Worm (Caenorhabditis elegans) whole organism, late embryonic: ENCODE results near the gene Y43B11AL.1.
A peak's percentile ranks its signal among the peaks of the same experiment; 100 is the strongest.

Experiments used
- C08G9.2 ChIP-seq: sonication (generic microtip); optimal IDR thresholded peaks from 2 replicates; lab custom pipeline; 2016; ENCODE audit warnings: mild to moderate bottlenecking, missing genetic modification characterization, moderate library complexity, missing compliant biosample characterization
- C38D4.7 ChIP-seq: fragments of 200-800 bp; sonication (Bioruptor generic); optimal IDR thresholded peaks from 2 replicates; lab custom pipeline; 2018; ENCODE audit warnings: mild to moderate bottlenecking, missing genetic modification characterization, moderate library complexity, missing compliant biosample characterization
- F13H6.1 ChIP-seq: sonication (generic microtip); optimal IDR thresholded peaks from 2 replicates; lab custom pipeline; 2016; ENCODE audit warnings: missing genetic modification characterization, missing compliant biosample characterization
- K09A11.1 ChIP-seq: sonication (generic microtip); optimal IDR thresholded peaks from 2 replicates; lab custom pipeline; 2017; ENCODE audit warnings: antibody characterized with exemption, mild to moderate bottlenecking, missing genetic modification characterization, missing compliant biosample characterization; ENCODE audit not compliant: insufficient read depth
- Y22D7AL.16 ChIP-seq: sonication (generic microtip); optimal IDR thresholded peaks from 2 replicates; lab custom pipeline; 2016; ENCODE audit warnings: missing genetic modification characterization, missing compliant biosample characterization
- ama-1 ChIP-seq: fragments of 150-350 bp; optimal IDR thresholded peaks from 2 replicates; lab custom pipeline; 2014
- ceh-19 ChIP-seq: fragments of 200-800 bp; sonication (Bioruptor generic); optimal IDR thresholded peaks from 2 replicates; lab custom pipeline; 2018; ENCODE audit warnings: mild to moderate bottlenecking, missing genetic modification characterization, missing compliant biosample characterization
- ceh-2 ChIP-seq: sonication (generic microtip); optimal IDR thresholded peaks from 2 replicates; lab custom pipeline; 2016; ENCODE audit warnings: missing genotype, missing genetic modification characterization, missing compliant biosample characterization
- ceh-24 ChIP-seq: sonication (generic microtip); optimal IDR thresholded peaks from 2 replicates; lab custom pipeline; 2016; ENCODE audit warnings: mild to moderate bottlenecking, missing genetic modification characterization, missing compliant biosample characterization
- ceh-30 ChIP-seq: fragments of 150-350 bp; optimal IDR thresholded peaks from 2 replicates; lab custom pipeline; 2014; ENCODE audit warnings: missing biosample characterization, missing genetic modification characterization
- ceh-34 ChIP-seq: sonication (generic microtip); optimal IDR thresholded peaks from 2 replicates; lab custom pipeline; 2016; ENCODE audit warnings: mild to moderate bottlenecking, missing genetic modification characterization, missing compliant biosample characterization
- ceh-45 ChIP-seq: fragments of 200-800 bp; sonication (Bioruptor generic); IDR thresholded peaks from 2 replicates; pipeline ENCODE4 v1.3.6; 2022; ENCODE audit warnings: missing genetic modification reagents, missing genetic modification characterization, missing compliant biosample characterization
- ceh-48 ChIP-seq: sonication (generic microtip); optimal IDR thresholded peaks from 2 replicates; lab custom pipeline; 2016; ENCODE audit warnings: missing genetic modification characterization, inconsistent platforms, missing compliant biosample characterization
- che-1 ChIP-seq: sonication (generic microtip); optimal IDR thresholded peaks from 2 replicates; lab custom pipeline; 2016; ENCODE audit warnings: mild to moderate bottlenecking, missing genetic modification characterization, missing compliant biosample characterization
- dmd-4 ChIP-seq: sonication (generic microtip); optimal IDR thresholded peaks from 2 replicates; lab custom pipeline; 2016; ENCODE audit warnings: borderline replicate concordance, missing genetic modification characterization, missing compliant biosample characterization
- dve-1 ChIP-seq: sonication (generic microtip); optimal IDR thresholded peaks from 2 replicates; lab custom pipeline; 2017; ENCODE audit warnings: antibody characterized with exemption, mild to moderate bottlenecking, missing genetic modification characterization, missing compliant biosample characterization
- elt-2 ChIP-seq: sonication (generic microtip); optimal IDR thresholded peaks from 2 replicates; lab custom pipeline; 2016; ENCODE audit warnings: missing genetic modification reagents, missing genetic modification characterization, missing compliant biosample characterization
- elt-4 ChIP-seq: sonication (generic microtip); optimal IDR thresholded peaks from 2 replicates; lab custom pipeline; 2016; ENCODE audit warnings: missing genetic modification characterization, missing compliant biosample characterization
- eyg-1 ChIP-seq: sonication (generic microtip); optimal IDR thresholded peaks from 2 replicates; lab custom pipeline; 2016; ENCODE audit warnings: missing genotype, missing genetic modification characterization, missing compliant biosample characterization
- fkh-6 ChIP-seq: sonication (generic microtip); optimal IDR thresholded peaks from 2 replicates; lab custom pipeline; 2016; ENCODE audit warnings: missing genetic modification characterization, missing compliant biosample characterization
- hlh-6 ChIP-seq: sonication (generic microtip); optimal IDR thresholded peaks from 2 replicates; lab custom pipeline; 2016; ENCODE audit warnings: missing genotype, missing genetic modification characterization, missing compliant biosample characterization
- hlh-8 ChIP-seq: sonication (generic microtip); optimal IDR thresholded peaks from 2 replicates; lab custom pipeline; 2016; ENCODE audit warnings: missing genotype, missing genetic modification characterization, missing compliant biosample characterization
- mec-3 ChIP-seq: sonication (generic microtip); optimal IDR thresholded peaks from 2 replicates; lab custom pipeline; 2016; ENCODE audit warnings: borderline replicate concordance, missing genetic modification characterization, missing compliant biosample characterization
- nfya-1 ChIP-seq: sonication (generic microtip); optimal IDR thresholded peaks from 2 replicates; lab custom pipeline; 2017; ENCODE audit warnings: missing genetic modification characterization, mild to moderate bottlenecking, missing compliant biosample characterization, antibody characterized with exemption, moderate library complexity
- nhr-11 ChIP-seq: fragments of 150-350 bp; optimal IDR thresholded peaks from 2 replicates; lab custom pipeline; 2014; ENCODE audit warnings: missing biosample characterization, missing genetic modification characterization
- nhr-232 ChIP-seq: sonication (generic microtip); optimal IDR thresholded peaks from 2 replicates; lab custom pipeline; 2016; ENCODE audit warnings: missing genetic modification characterization, missing compliant biosample characterization
- odd-2 ChIP-seq: sonication (generic microtip); optimal IDR thresholded peaks from 2 replicates; lab custom pipeline; 2017; ENCODE audit warnings: antibody characterized with exemption, mild to moderate bottlenecking, missing genetic modification characterization, missing compliant biosample characterization
- pha-2 ChIP-seq: sonication (generic microtip); optimal IDR thresholded peaks from 2 replicates; lab custom pipeline; 2017; ENCODE audit warnings: mild to moderate bottlenecking, missing genetic modification characterization, missing compliant biosample characterization
- pha-4 ChIP-seq: fragments of 150-350 bp; optimal IDR thresholded peaks from 2 replicates; lab custom pipeline; 2018; ENCODE audit warnings: missing biosample characterization, missing genetic modification reagents, missing genetic modification characterization
- ref-2 ChIP-seq: sonication (generic microtip); optimal IDR thresholded peaks from 2 replicates; lab custom pipeline; 2016; ENCODE audit warnings: missing genetic modification characterization, missing compliant biosample characterization
- rnt-1 ChIP-seq: sonication (generic microtip); optimal IDR thresholded peaks from 2 replicates; lab custom pipeline; 2016; ENCODE audit warnings: missing genetic modification characterization, missing compliant biosample characterization
- sdc-2 ChIP-seq: sonication (generic microtip); optimal IDR thresholded peaks from 2 replicates; lab custom pipeline; 2016; ENCODE audit warnings: missing genotype, missing genetic modification characterization, missing compliant biosample characterization
- sox-2 ChIP-seq: fragments of 200-800 bp; sonication (Bioruptor generic); IDR thresholded peaks from 2 replicates; pipeline ENCODE4 v1.3.6; 2022; ENCODE audit warnings: missing genetic modification reagents, missing genetic modification characterization, missing compliant biosample characterization
- tbx-2 ChIP-seq: sonication (generic microtip); optimal IDR thresholded peaks from 2 replicates; lab custom pipeline; 2016; ENCODE audit warnings: missing genetic modification characterization, missing compliant biosample characterization
- ttx-3 ChIP-seq: sonication (generic microtip); optimal IDR thresholded peaks from 2 replicates; lab custom pipeline; 2016; ENCODE audit warnings: missing genetic modification reagents, missing genetic modification characterization, missing compliant biosample characterization
- unc-42 ChIP-seq: sonication (generic microtip); optimal IDR thresholded peaks from 2 replicates; lab custom pipeline; 2016; ENCODE audit warnings: missing genotype, missing genetic modification characterization, missing compliant biosample characterization
- unc-55 ChIP-seq: sonication (generic microtip); optimal IDR thresholded peaks from 2 replicates; lab custom pipeline; 2017; ENCODE audit warnings: missing biosample characterization, missing genetic modification reagents, missing genetic modification characterization
- unc-86 ChIP-seq: sonication (generic microtip); optimal IDR thresholded peaks from 2 replicates; lab custom pipeline; 2016; ENCODE audit warnings: missing genetic modification characterization, missing compliant biosample characterization
- ztf-16 ChIP-seq: sonication (generic microtip); optimal IDR thresholded peaks from 2 replicates; lab custom pipeline; 2017; ENCODE audit warnings: missing genetic modification characterization, missing compliant biosample characterization

Y43B11AL.1 gene

DNA sequence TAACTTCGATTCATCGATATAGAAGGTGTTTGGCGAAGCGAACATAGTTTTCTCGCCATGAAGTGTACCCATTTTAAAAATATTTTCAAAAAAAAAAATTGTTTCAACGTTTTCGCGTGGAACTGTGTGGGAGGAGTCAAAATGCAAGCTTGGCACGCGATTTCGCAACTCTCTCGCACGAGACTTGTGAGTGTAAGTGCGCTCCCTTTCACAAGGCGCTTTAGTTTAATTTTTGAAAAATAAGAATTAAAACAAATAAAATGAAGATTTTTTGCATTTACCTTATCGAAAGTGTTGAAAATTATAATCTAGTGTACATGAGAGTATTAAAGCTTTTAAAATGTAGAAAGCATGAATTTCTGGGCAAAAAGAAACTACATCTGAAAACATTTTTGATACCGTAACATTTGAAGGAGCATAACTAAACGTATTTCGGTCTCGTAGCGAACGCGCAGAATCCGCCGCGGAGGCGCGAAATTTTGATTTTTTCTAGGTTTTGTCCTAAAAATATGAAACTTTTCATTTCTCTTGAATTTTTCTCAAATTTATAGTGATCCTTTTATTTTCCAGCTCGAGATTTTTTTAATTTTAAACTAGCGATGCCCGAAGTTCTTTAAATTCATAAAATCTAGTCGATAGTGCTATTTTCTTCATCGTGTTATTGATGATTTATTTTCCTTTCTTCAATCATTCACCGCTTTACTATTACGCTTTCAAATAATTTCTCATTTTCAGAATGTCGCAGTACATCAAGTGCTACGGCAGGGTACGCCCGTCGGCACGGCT lies 25.5 kb upstream of the Y43B11AL.1 start, which contains the start of the genes cogc-2 and klp-18 (continued):
- TF ChIP-seq C38D4.7 (GFP tag; lab: Kevin White, UChicago) (peak; percentile 24), sdc-2 (tag; lab: Kevin White, UChicago) (peak; percentile 45), dve-1 (no peak), unc-86 (peak; percentile 48), ztf-16 (tag; lab: Kevin White, UChicago) (peak; percentile 58), ceh-2 (tag; lab: Kevin White, UChicago) (peak; percentile 77), ama-1 (lab: Kevin White, UChicago) (no peak), rnt-1 (tag; lab: Kevin White, UChicago) (peak; percentile 8), eyg-1 (tag; lab: Kevin White, UChicago) (no peak), nhr-232 (peak; percentile 18), ceh-30 (tag; lab: Kevin White, UChicago) (no peak), F13H6.1 (tag; lab: Kevin White, UChicago) (no peak), hlh-6 (tag; lab: Kevin White, UChicago) (no peak), ttx-3 (peak; percentile 44)
- TF ChIP-seq, all 69 proteins: peak for 43

DNA sequence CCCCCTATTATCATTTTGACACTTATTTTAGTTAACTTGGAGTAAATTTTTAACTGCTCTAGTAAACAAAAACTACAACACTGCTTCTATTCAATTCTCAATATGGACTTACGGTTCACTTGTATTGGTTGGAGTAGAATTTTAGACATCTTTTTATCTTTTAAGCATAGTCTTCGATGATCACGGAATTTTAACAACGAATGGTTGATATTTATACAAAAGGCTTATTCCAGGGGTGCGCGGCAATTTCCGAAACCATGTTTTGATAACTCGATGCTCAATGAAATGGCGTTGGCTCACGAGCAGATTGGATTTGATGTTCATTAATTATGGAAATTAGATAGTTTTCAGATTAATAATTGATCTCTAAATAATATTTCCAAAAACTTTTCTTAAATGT lies 21.7 kb upstream of the Y43B11AL.1 start:
- no peak for TF ChIP-seq C08G9.2 (tag; lab: Kevin White, UChicago)
- TF ChIP-seq tbx-2 (tag; lab: Kevin White, UChicago), result no peak
- no peak for TF ChIP-seq ztf-16 (tag; lab: Kevin White, UChicago)
- TF ChIP-seq hlh-8 (tag; lab: Kevin White, UChicago), result no peak
- TF ChIP-seq dmd-4, result no peak
- TF ChIP-seq odd-2 (tag; lab: Kevin White, UChicago), result no peak

DNA sequence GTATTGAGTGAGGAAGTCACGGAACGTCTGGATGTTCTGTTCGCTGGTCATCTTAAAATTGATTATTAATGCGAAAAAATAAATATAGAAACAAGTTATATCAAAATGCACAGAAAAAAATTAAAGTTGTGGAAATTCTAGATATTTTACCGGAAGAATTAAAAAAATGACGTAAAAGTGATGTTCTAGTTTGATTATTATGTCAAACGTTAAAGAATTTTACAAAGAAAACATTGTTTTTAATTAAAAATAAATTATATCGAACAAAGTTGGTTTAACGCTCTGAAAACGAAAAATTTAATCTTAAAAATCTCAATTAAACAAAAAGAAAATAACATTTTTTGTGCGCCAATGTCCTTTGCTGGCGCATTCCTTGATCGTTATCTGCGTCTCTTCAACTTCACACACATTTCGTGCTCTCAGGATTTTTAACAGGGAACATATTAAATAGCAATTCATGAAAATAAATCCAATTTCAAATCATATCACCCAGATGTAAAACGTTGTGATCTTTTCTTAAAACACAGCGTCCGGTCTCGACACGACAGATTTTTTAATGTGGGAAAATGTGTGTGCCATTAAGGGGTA lies 20.5 kb upstream of the Y43B11AL.1 start, which contains the start of gene tin-9.1:
Gene tin-9.1, minus strand, starts transcription at position 51 of the 588 bp plus-strand sequence.
- no peak for TF ChIP-seq dve-1
- peak; percentile 8 for TF ChIP-seq unc-42 (tag; lab: Kevin White, UChicago)
- TF ChIP-seq nfya-1, result peak; percentile 32

ce11 chrIV:7045362-7045936 lies 19.7 kb upstream of the Y43B11AL.1 start:
- TF ChIP-seq elt-2 (tag; lab: Kevin White, UChicago), result peak; percentile 19
- TF ChIP-seq ceh-48 (tag; lab: Kevin White, UChicago), result no peak
- TF ChIP-seq, all 69 proteins: peak for 1

DNA sequence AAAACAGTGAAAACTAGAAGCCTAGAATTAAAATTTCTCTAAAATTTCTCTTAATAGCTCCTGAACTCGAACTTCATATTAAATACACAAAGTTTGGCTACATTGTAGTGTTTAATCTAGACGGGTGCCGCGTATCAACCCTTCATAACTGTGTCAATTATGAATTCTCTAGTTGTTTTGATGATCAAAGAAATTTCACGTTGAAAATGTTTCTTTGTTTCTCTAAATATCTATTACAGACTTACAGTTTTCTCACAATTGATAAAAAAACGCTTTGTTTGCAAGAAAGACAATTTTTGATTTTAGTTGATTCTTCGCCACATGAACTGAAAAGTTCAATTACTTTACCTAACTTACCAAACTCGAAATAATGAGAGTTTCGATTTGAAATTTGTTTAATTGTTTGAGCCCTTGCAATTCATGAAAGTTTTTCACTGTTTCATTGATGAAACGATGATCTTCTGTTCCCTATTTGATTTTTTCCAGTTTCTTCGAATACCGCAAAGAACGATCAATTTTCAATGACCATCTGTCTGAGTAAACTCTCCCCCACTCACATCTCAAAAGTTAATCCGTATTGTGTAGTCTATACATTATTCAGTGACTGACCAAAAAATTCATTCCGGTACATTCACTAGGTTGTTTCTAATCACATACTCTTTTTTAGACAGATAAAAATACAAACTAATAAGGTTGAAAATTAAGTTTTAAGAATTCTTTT lies 18.3 kb upstream of the Y43B11AL.1 start:
- TF ChIP-seq unc-55 (GFP tag; lab: Kevin White, UChicago) (no peak), K09A11.1 (tag; lab: Kevin White, UChicago) (no peak), sox-2 (GFP tag; lab: Robert Waterston, UW) (no peak), Y22D7AL.16 (no peak), mec-3 (no peak), ceh-30 (tag; lab: Kevin White, UChicago) (no peak), sdc-2 (tag; lab: Kevin White, UChicago) (no peak), pha-4 (tag; lab: Kevin White, UChicago) (no peak), ceh-19 (GFP tag; lab: Kevin White, UChicago) (no peak), ceh-24 (tag; lab: Kevin White, UChicago) (no peak), hlh-6 (tag; lab: Kevin White, UChicago) (no peak), ceh-45 (GFP tag; lab: Robert Waterston, UW) (no peak), hlh-8 (tag; lab: Kevin White, UChicago) (no peak), che-1 (no peak), elt-4 (tag; lab: Kevin White, UChicago) (no peak), nhr-11 (tag; lab: Kevin White, UChicago) (no peak), ref-2 (tag; lab: Kevin White, UChicago) (no peak), ceh-34 (tag; lab: Kevin White, UChicago) (no peak), fkh-6 (tag; lab: Kevin White, UChicago) (no peak), pha-2 (tag; lab: Kevin White, UChicago) (no peak)
